Fruit fly (Drosophila melanogaster) whole organism, wandering third instar larva: ENCODE data around the gene CG11839.

Experiments
- CG32264 ChIP-seq: fragments of 200-800 bp; sonication (Bioruptor generic); optimal IDR thresholded peaks from 2 replicates; lab custom pipeline; 2016; ENCODE audit warnings: missing biosample characterization, missing genetic modification characterization
- CrebA ChIP-seq: fragments of 200-800 bp; sonication (Bioruptor generic); optimal IDR thresholded peaks from 2 replicates; lab custom pipeline; 2016; ENCODE audit warnings: missing biosample characterization, mild to moderate bottlenecking, missing genetic modification characterization, borderline replicate concordance
- Dfd ChIP-seq: fragments of >200 bp; optimal IDR thresholded peaks from 2 replicates; lab custom pipeline; 2017; ENCODE audit warnings: missing biosample characterization, missing genetic modification characterization
- Myc ChIP-seq: fragments of >200 bp; optimal IDR thresholded peaks from 2 replicates; lab custom pipeline; 2017
- OdsH ChIP-seq: fragments of 200-800 bp; sonication (Bioruptor generic); optimal IDR thresholded peaks from 2 replicates; lab custom pipeline; 2016; ENCODE audit warnings: missing biosample characterization, mild to moderate bottlenecking, missing genetic modification characterization
- Sp1 ChIP-seq: fragments of 200-800 bp; sonication (Bioruptor generic); optimal IDR thresholded peaks from 3 replicates; lab custom pipeline; 2019; ENCODE audit warnings: missing biosample characterization, mild to moderate bottlenecking, missing genetic modification characterization, moderate library complexity
- fru ChIP-seq: fragments of 200-800 bp; sonication (Bioruptor generic); optimal IDR thresholded peaks from 3 replicates; lab custom pipeline; 2016; ENCODE audit warnings: missing biosample characterization, mild to moderate bottlenecking, missing genetic modification characterization
- lola ChIP-seq: fragments of >200 bp; optimal IDR thresholded peaks from 2 replicates; lab custom pipeline; 2017; ENCODE audit warnings: missing biosample characterization, missing genetic modification characterization
- pan ChIP-seq: fragments of >200 bp; optimal IDR thresholded peaks from 2 replicates; lab custom pipeline; 2017
- psq ChIP-seq: fragments of 200-800 bp; sonication (Bioruptor generic); optimal IDR thresholded peaks from 3 replicates; lab custom pipeline; 2017; ENCODE audit warnings: missing biosample characterization, mild to moderate bottlenecking, missing genetic modification characterization, moderate library complexity
- tai ChIP-seq: sonication (Bioruptor generic); optimal IDR thresholded peaks from 2 replicates; lab custom pipeline; 2016; ENCODE audit warnings: missing biosample characterization, missing genetic modification characterization
- usp ChIP-seq: fragments of >200 bp; optimal IDR thresholded peaks from 2 replicates; lab custom pipeline; 2017; ENCODE audit warnings: missing biosample characterization, missing genetic modification characterization
- woc ChIP-seq: sonication (Bioruptor generic); optimal IDR thresholded peaks from 2 replicates; lab custom pipeline; 2016; ENCODE audit warnings: missing biosample characterization, mild to moderate bottlenecking, missing genetic modification characterization

DNA sequence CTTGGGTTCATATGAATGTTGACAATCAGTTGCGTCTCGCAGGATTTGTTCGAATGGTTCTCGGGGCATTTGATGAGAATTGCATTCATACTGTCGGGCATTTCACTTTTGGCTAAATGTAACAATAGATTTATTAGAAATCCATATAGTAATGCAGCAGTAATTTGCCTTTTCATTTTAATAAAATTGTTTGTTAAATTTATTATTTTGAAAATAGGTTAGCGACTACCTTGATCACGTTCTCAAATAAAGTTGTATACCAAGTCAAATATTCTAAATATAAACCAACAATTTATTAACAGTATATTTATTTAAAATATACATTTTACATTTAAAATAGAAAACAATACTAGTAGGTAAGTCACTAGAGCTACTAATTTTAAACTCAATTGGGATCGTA is 39.2 kb downstream of the CG11839 start, which contains the start of gene CG34027:
- TF ChIP-seq CG32264 (GFP tag; lab: Kevin White, UChicago), result no peak
- no peak for TF ChIP-seq pan
- TF ChIP-seq Sp1 (GFP tag; lab: Kevin White, UChicago), result no peak
- TF ChIP-seq lola (GFP tag; lab: Kevin White, UChicago), result no peak
- TF ChIP-seq fru (GFP tag; lab: Kevin White, UChicago), result no peak
- no peak for TF ChIP-seq OdsH (GFP tag; lab: Kevin White, UChicago)
- TF ChIP-seq Dfd (GFP tag; lab: Kevin White, UChicago), result no peak
- TF ChIP-seq Myc, result no peak
- TF ChIP-seq woc (GFP tag; lab: Kevin White, UChicago), result no peak
- no peak for TF ChIP-seq psq
- no peak for TF ChIP-seq CrebA
- no peak for TF ChIP-seq usp (GFP tag; lab: Kevin White, UChicago)
- TF ChIP-seq tai (GFP tag; lab: Kevin White, UChicago), result no peak
